Fruit fly (Drosophila melanogaster) whole organism, prepupa: ENCODE data around the gene CG43156.
A peak's percentile ranks its signal among the peaks of the same experiment; 100 is the strongest.

ENCODE experiments used
- CG10669 ChIP-seq: fragments of 200-800 bp; sonication (Bioruptor generic); optimal IDR thresholded peaks from 3 replicates; lab custom pipeline; 2018; ENCODE audit warnings: missing biosample characterization, mild to moderate bottlenecking, missing genetic modification characterization, moderate library complexity
- CG31627 ChIP-seq: fragments of 200-800 bp; sonication (Bioruptor generic); optimal IDR thresholded peaks from 3 replicates; lab custom pipeline; 2016; ENCODE audit warnings: missing biosample characterization, missing genetic modification characterization
- CG8632 ChIP-seq: fragments of 200-800 bp; sonication (Bioruptor generic); optimal IDR thresholded peaks from 3 replicates; lab custom pipeline; 2016; ENCODE audit warnings: missing biosample characterization, missing genetic modification characterization

DNA sequence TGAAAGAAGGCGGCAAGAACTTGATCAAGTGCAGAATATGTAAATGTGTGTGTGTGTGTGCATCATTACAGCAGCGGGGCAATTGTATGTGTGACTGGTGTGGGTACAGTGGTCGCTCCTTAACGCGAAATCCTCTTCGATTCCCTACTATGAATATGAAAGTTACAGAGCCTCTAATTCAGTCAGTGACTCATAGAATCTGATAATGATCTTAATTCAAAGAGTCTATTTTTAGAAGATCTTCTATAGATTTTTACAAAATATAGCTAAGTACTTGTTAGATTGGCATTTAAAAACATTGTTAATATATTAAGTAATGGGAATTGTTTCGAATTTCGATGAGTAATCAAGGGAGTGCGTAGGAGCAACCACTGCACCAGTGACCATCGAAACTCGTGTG lies 24.2 kb downstream of the CG43156 start:
- TF ChIP-seq CG8632 = no peak
- peak; percentile 36 for TF ChIP-seq CG10669 (GFP tag; lab: Kevin White, UChicago)
- TF ChIP-seq CG31627 (GFP tag; lab: Kevin White, UChicago) = no peak
